Fruit fly (Drosophila melanogaster) whole organism: Measurements from ENCODE around the gene CG17187.

Source experiments
- Dll ChIP-seq: fragments of >200 bp; optimal IDR thresholded peaks from 2 replicates; lab custom pipeline; 2017
- psq ChIP-seq: fragments of >200 bp; optimal IDR thresholded peaks from 2 replicates; lab custom pipeline; 2017
- usp ChIP-seq: fragments of >200 bp; optimal IDR thresholded peaks from 2 replicates; lab custom pipeline; 2017; ENCODE audit warnings: missing biosample characterization, missing genetic modification characterization, mixed read lengths

DNA sequence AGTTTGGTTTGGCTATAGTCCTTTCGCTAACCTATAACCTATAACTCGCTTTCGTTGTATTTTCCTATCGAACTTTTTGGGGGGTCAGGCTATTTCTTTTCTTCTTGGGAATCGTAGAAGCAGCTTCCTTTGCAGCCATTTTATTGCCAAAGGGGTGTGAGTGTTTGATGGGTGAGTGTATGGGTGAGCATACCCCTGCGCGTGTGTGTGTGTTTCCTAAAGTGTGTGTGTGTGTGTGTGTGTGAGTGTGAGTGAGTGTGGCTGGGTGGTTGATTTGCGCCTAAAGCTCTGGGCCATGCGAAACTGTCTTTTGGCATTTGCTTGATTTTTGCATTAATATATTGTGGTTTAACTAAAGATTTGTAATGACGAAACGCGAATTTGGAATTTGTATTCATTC lies 22.1 kb upstream of the CG17187 start:
- no peak for TF ChIP-seq usp (GFP tag; lab: Kevin White, UChicago)
- no peak for TF ChIP-seq Dll (lab: Kevin White, UChicago)
- TF ChIP-seq psq (lab: Kevin White, UChicago) = no peak
